Fruit fly (Drosophila melanogaster): ENCODE measurements around the gene tut.
A peak's percentile ranks its signal among the peaks of the same experiment; 100 is the strongest.

tut gene

dm6 chr3L:8218883-8219282, 8.3 kb upstream of the tut start, which contains the start of gene CG13674:
Gene CG13674, minus strand, starts transcription at chr3L:8218983.
- TF ChIP-seq Hr96 (GFP tag; optimal IDR thresholded peaks at IDR 0.05) (no peak), CG33017 (tag; optimal IDR thresholded peaks at IDR 0.05) (no peak), toe (GFP tag; optimal IDR thresholded peaks at IDR 0.05) (no peak), pad (GFP tag; optimal IDR thresholded peaks at IDR 0.05) (no peak), bab1 (GFP tag; optimal IDR thresholded peaks at IDR 0.05) (no peak), kay (GFP tag; ENCODE audit: borderline replicate concordance) (no peak)

dm6 chr3L:8214980-8215379, 4.4 kb upstream of the tut start, which contains the start of gene CG8012:
Gene CG8012, plus strand, starts transcription at chr3L:8215280.
- TF ChIP-seq Clk (GFP tag; optimal IDR thresholded peaks at IDR 0.05) (no peak), tj (GFP tag; optimal IDR thresholded peaks at IDR 0.05) (no peak), Mnt (GFP tag; optimal IDR thresholded peaks at IDR 0.05) (no peak), bab1 (GFP tag; optimal IDR thresholded peaks at IDR 0.05) (no peak), kay (GFP tag; ENCODE audit: borderline replicate concordance) (no peak), ovo (GFP tag; optimal IDR thresholded peaks at IDR 0.05) (no peak), CG14711 (tag; optimal IDR thresholded peaks at IDR 0.05) (no peak), cic (GFP tag; optimal IDR thresholded peaks at IDR 0.05) (no peak), CG7101 (tag; optimal IDR thresholded peaks at IDR 0.05) (no peak), CG11617 (GFP tag; optimal IDR thresholded peaks at IDR 0.05) (no peak), CG5204 (GFP tag; optimal IDR thresholded peaks at IDR 0.05) (no peak), pad (GFP tag; optimal IDR thresholded peaks at IDR 0.05) (no peak), CG12768 (GFP tag; optimal IDR thresholded peaks at IDR 0.05) (no peak), toe (GFP tag; optimal IDR thresholded peaks at IDR 0.05) (no peak), CG1620 (GFP tag; optimal IDR thresholded peaks at IDR 0.05) (no peak), CG33017 (tag; optimal IDR thresholded peaks at IDR 0.05) (no peak), CG7045 (GFP tag; optimal IDR thresholded peaks at IDR 0.05) (no peak), Hr96 (GFP tag; optimal IDR thresholded peaks at IDR 0.05) (no peak)

dm6 chr3L:8211590-8211989, 1.0 kb upstream of the tut start, which contains the start of gene CG8006:
Gene CG8006, plus strand, starts transcription at chr3L:8211890.
- TF ChIP-seq tj (GFP tag; optimal IDR thresholded peaks at IDR 0.05) (no peak), CG11617 (GFP tag; optimal IDR thresholded peaks at IDR 0.05) (no peak), ovo (GFP tag; optimal IDR thresholded peaks at IDR 0.05) (no peak), bab1 (GFP tag; optimal IDR thresholded peaks at IDR 0.05) (no peak), cnc (optimal IDR thresholded peaks at IDR 0.05) (no peak), pad (GFP tag; optimal IDR thresholded peaks at IDR 0.05) (no peak), CG7045 (GFP tag; optimal IDR thresholded peaks at IDR 0.05) (no peak), CG33017 (tag; optimal IDR thresholded peaks at IDR 0.05) (no peak), CG12768 (GFP tag; optimal IDR thresholded peaks at IDR 0.05) (no peak), Mnt (GFP tag; optimal IDR thresholded peaks at IDR 0.05) (no peak), toe (GFP tag; optimal IDR thresholded peaks at IDR 0.05) (no peak), Crg-1 (GFP tag; optimal IDR thresholded peaks at IDR 0.05) (no peak), CG1620 (GFP tag; optimal IDR thresholded peaks at IDR 0.05) (no peak), Hr96 (GFP tag; optimal IDR thresholded peaks at IDR 0.05) (no peak), CG7101 (tag; optimal IDR thresholded peaks at IDR 0.05) (no peak), cic (GFP tag; optimal IDR thresholded peaks at IDR 0.05) (no peak), CG14711 (tag; optimal IDR thresholded peaks at IDR 0.05) (no peak)

dm6 chr3L:8202317-8202842, 8.2 kb downstream of the tut start, which contains the start of the genes CG7366 and CG13679:
Gene CG7366, minus strand, starts transcription at chr3L:8202417.
Gene CG13679, plus strand, starts transcription at chr3L:8202792.
- TF ChIP-seq CG1620 (GFP tag; optimal IDR thresholded peaks at IDR 0.05) (no peak), tj (GFP tag; optimal IDR thresholded peaks at IDR 0.05) (no peak), cic (GFP tag; optimal IDR thresholded peaks at IDR 0.05) (no peak), pad (GFP tag; optimal IDR thresholded peaks at IDR 0.05) (no peak), CG33017 (tag; optimal IDR thresholded peaks at IDR 0.05) (no peak), bab1 (GFP tag; optimal IDR thresholded peaks at IDR 0.05) (no peak), Clk (GFP tag; optimal IDR thresholded peaks at IDR 0.05) (no peak), CG14711 (tag; optimal IDR thresholded peaks at IDR 0.05) (no peak), Mnt (GFP tag; optimal IDR thresholded peaks at IDR 0.05) (no peak)

- TF ChIP-seq CG5204 (GFP tag; optimal IDR thresholded peaks at IDR 0.05), result no peak
- TF ChIP-seq Clk (GFP tag; optimal IDR thresholded peaks at IDR 0.05), result peak; percentile 78
- peak; percentile 78 for TF ChIP-seq ovo (GFP tag; optimal IDR thresholded peaks at IDR 0.05)
- peak; percentile 79 for TF ChIP-seq CG14711 (tag; optimal IDR thresholded peaks at IDR 0.05)
- peak; percentile 87 for TF ChIP-seq Mnt (GFP tag; optimal IDR thresholded peaks at IDR 0.05)
- TF ChIP-seq CG12768 (GFP tag; optimal IDR thresholded peaks at IDR 0.05), result peak; percentile 89
- TF ChIP-seq CG7101 (tag; optimal IDR thresholded peaks at IDR 0.05), result peak; percentile 86
- peak; percentile 86 for TF ChIP-seq CG11617 (GFP tag; optimal IDR thresholded peaks at IDR 0.05)
- no peak for TF ChIP-seq cnc (optimal IDR thresholded peaks at IDR 0.05)
- TF ChIP-seq cic (GFP tag; optimal IDR thresholded peaks at IDR 0.05), result peak; percentile 3
- no peak for TF ChIP-seq kay (GFP tag; ENCODE audit: borderline replicate concordance)
- TF ChIP-seq CG1620 (GFP tag; optimal IDR thresholded peaks at IDR 0.05), result peak; percentile 71
- peak; percentile 75 for TF ChIP-seq toe (GFP tag; optimal IDR thresholded peaks at IDR 0.05)
- TF ChIP-seq CG33017 (tag; optimal IDR thresholded peaks at IDR 0.05), result peak; percentile 65
- peak; percentile 69 for TF ChIP-seq Crg-1 (GFP tag; optimal IDR thresholded peaks at IDR 0.05)
- TF ChIP-seq bab1 (GFP tag; optimal IDR thresholded peaks at IDR 0.05), result peak; percentile 75
- TF ChIP-seq Hr96 (GFP tag; optimal IDR thresholded peaks at IDR 0.05), result no peak
- TF ChIP-seq tj (GFP tag; optimal IDR thresholded peaks at IDR 0.05), result peak; percentile 62
- peak; percentile 92 for TF ChIP-seq CG7045 (GFP tag; optimal IDR thresholded peaks at IDR 0.05)
- peak; percentile 77 for TF ChIP-seq pad (GFP tag; optimal IDR thresholded peaks at IDR 0.05)
Observed at dm6 chr3L:8197779-8198279, 12.7 kb downstream of the tut start, which contains the start of the genes UbcE2M and Dhps. Gene UbcE2M, minus strand, starts transcription at chr3L:8197987. Gene Dhps, plus strand, starts transcription at chr3L:8198207.

dm6 chr3L:8193016-8193415, 17.5 kb downstream of the tut start, which contains the start of gene CG7387:
Gene CG7387, minus strand, starts transcription at chr3L:8193116.
- TF ChIP-seq cnc (optimal IDR thresholded peaks at IDR 0.05), result no peak
- no peak for TF ChIP-seq tj (GFP tag; optimal IDR thresholded peaks at IDR 0.05)
- TF ChIP-seq CG14711 (tag; optimal IDR thresholded peaks at IDR 0.05), result no peak
- no peak for TF ChIP-seq CG33017 (tag; optimal IDR thresholded peaks at IDR 0.05)
- TF ChIP-seq Mnt (GFP tag; optimal IDR thresholded peaks at IDR 0.05), result no peak
- TF ChIP-seq CG12768 (GFP tag; optimal IDR thresholded peaks at IDR 0.05), result no peak

Measured in whole organism, adult.